Worm (Caenorhabditis elegans): ENCODE data around the gene ugt-39.

- TF ChIP-seq nhr-76 (tag; optimal IDR thresholded peaks at IDR 0.05) (no peak), nhr-28 (tag; optimal IDR thresholded peaks at IDR 0.05) (no peak), ama-1 (optimal IDR thresholded peaks at IDR 0.05) (no peak), snpc-4 (tag; optimal IDR thresholded peaks at IDR 0.05) (no peak), lin-15B (tag; optimal IDR thresholded peaks at IDR 0.05) (no peak), pqm-1 (tag; optimal IDR thresholded peaks at IDR 0.05) (no peak), nhr-237 (tag; optimal IDR thresholded peaks at IDR 0.05) (no peak)
These were observed 39.1 kb downstream of the ugt-39 start, which contains the start of gene attf-2 for ce11 chrV:7196037-7196436.
